Fruit fly (Drosophila melanogaster): ENCODE results near the gene XNP.

The XNP gene

DNA sequence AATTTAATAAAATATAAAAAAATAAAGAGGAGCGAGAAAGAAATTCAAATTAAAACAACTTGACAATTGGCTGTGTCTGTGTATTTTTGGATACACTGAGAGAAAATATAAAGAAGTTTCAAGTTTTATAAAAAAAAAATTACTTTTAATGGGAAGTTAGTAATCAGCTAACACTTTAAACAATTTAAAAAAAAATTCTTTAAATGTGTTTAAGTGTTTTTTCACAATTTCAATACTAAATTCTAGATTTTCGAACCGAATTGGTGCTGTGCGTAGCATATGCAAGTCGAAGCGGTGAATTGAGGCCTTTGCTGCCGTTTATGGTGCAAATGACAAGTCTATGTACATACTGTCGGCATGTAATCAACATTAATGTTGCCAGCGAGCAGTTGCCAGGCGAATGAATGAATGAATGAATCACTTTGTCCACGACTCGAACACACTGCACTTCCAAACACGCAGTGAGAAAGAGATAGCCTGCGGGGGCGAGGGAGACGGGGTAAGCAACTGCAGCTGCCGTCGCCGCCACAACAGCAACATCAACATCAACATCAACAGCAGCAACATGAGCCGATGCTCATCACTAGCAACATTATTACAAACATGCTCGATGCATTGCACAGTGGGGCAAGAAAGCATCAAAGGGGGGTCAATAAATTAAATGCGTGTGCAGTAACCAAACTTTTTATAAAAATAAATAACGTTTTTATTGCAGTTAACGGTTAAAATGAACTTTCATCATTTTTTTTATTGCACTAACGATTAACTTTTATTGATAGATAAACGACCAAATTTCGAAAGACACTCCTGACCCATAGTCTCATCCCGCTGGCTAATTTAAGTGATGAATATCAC is 36.9 kb downstream of the XNP start (continued):
- no peak for TF ChIP-seq TFAM (GFP tag; optimal IDR thresholded peaks at IDR 0.05)
- peak; percentile 60 for TF ChIP-seq CG15601 (tag; optimal IDR thresholded peaks at IDR 0.05)
- no peak for TF ChIP-seq sc (optimal IDR thresholded peaks at IDR 0.05)
- TF ChIP-seq sc (GFP tag; optimal IDR thresholded peaks at IDR 0.05), result peak; percentile 79
- no peak for TF ChIP-seq sqz (GFP tag; optimal IDR thresholded peaks at IDR 0.05)
- TF ChIP-seq Myb (GFP tag; optimal IDR thresholded peaks at IDR 0.05), result no peak
- no peak for TF ChIP-seq Atf6 (GFP tag; IDR thresholded peaks at IDR 0.05)
- no peak for TF ChIP-seq Tbp (GFP tag; optimal IDR thresholded peaks at IDR 0.05)
- TF ChIP-seq CG3065 (GFP tag; optimal IDR thresholded peaks at IDR 0.05), result no peak
- no peak for TF ChIP-seq Kr (GFP tag; optimal IDR thresholded peaks at IDR 0.05)
- TF ChIP-seq CG4707 (GFP tag; optimal IDR thresholded peaks at IDR 0.05), result peak; percentile 90
- no peak for TF ChIP-seq amos (GFP tag; IDR thresholded peaks at IDR 0.05; ENCODE audit: partially characterized antibody)
- TF ChIP-seq E2f1 (GFP tag; IDR thresholded peaks at IDR 0.05), result peak; percentile 61; the same call in 1 of the 2 replicates
- TF ChIP-seq fru (optimal IDR thresholded peaks at IDR 0.05), result no peak
- peak; percentile 88 for TF ChIP-seq CG10979 (tag; optimal IDR thresholded peaks at IDR 0.05)
- TF ChIP-seq CG9215 (GFP tag; IDR thresholded peaks at IDR 0.05), result peak; percentile 32; the same call in 1 of the 2 replicates
- TF ChIP-seq Spps (tag; optimal IDR thresholded peaks at IDR 0.05), result peak; percentile 79
- TF ChIP-seq org-1 (GFP tag; optimal IDR thresholded peaks at IDR 0.05), result peak; percentile 51
- TF ChIP-seq CG14667 (GFP tag; IDR thresholded peaks at IDR 0.05), result no peak; the same call in 1 of the 2 replicates
- no peak for TF ChIP-seq Hr39 (optimal IDR thresholded peaks at IDR 0.05)
- TF ChIP-seq CG15479 (GFP tag; optimal IDR thresholded peaks at IDR 0.05), result no peak
- TF ChIP-seq CG14050 (GFP tag; IDR thresholded peaks at IDR 0.05), result peak; percentile 62
- TF ChIP-seq HLHmδ (GFP tag; optimal IDR thresholded peaks at IDR 0.05), result no peak
- TF ChIP-seq Deaf1 (tag; optimal IDR thresholded peaks at IDR 0.05), result no peak
- TF ChIP-seq CG6765 (GFP tag; optimal IDR thresholded peaks at IDR 0.05), result no peak
- no peak for TF ChIP-seq Aef1 (GFP tag; IDR thresholded peaks at IDR 0.05)
- no peak for TF ChIP-seq Stat92E (GFP tag; optimal IDR thresholded peaks at IDR 0.05)
- no peak for TF ChIP-seq C15 (GFP tag; IDR thresholded peaks at IDR 0.05)
- TF ChIP-seq sd (tag; optimal IDR thresholded peaks at IDR 0.05), result no peak
- no peak for TF ChIP-seq toy (GFP tag; IDR thresholded peaks at IDR 0.05)
- no peak for TF ChIP-seq CG12659 (GFP tag; optimal IDR thresholded peaks at IDR 0.05)
- peak; percentile 59 for TF ChIP-seq CG12219 (GFP tag; optimal IDR thresholded peaks at IDR 0.05)
- TF ChIP-seq lab (GFP tag; optimal IDR thresholded peaks at IDR 0.05), result peak; percentile 40
- no peak for TF ChIP-seq klu (GFP tag; IDR thresholded peaks at IDR 0.05)
- peak; percentile 72 for TF ChIP-seq CG30431 (GFP tag; optimal IDR thresholded peaks at IDR 0.05)
- TF ChIP-seq CG12744 (GFP tag; optimal IDR thresholded peaks at IDR 0.05), result no peak
- peak; percentile 63 for TF ChIP-seq CG10209 (GFP tag; optimal IDR thresholded peaks at IDR 0.05)
- no peak for TF ChIP-seq CG10274 (GFP tag; optimal IDR thresholded peaks at IDR 0.05)
- TF ChIP-seq CG15514 (GFP tag; optimal IDR thresholded peaks at IDR 0.05), result no peak
- TF ChIP-seq fd96Cb (tag; optimal IDR thresholded peaks at IDR 0.05), result peak; percentile 84
- TF ChIP-seq CG4282 (GFP tag; optimal IDR thresholded peaks at IDR 0.05), result peak; percentile 82
- TF ChIP-seq Opbp (GFP tag; IDR thresholded peaks at IDR 0.05; ENCODE audit: partially characterized antibody), result 0 out of 3 replicates have a peak, but pooled peaks have one; percentile 32
- no peak for TF ChIP-seq CG17186 (GFP tag; optimal IDR thresholded peaks at IDR 0.05)
- TF ChIP-seq aop (GFP tag; IDR thresholded peaks at IDR 0.05), result no peak
- no peak for TF ChIP-seq Gsc (GFP tag; IDR thresholded peaks at IDR 0.05)
- TF ChIP-seq HHEX (GFP tag; optimal IDR thresholded peaks at IDR 0.05), result peak; percentile 64
- TF ChIP-seq CG11093 (GFP tag; IDR thresholded peaks at IDR 0.05), result peak; percentile 68
- peak; percentile 84 for TF ChIP-seq CG6689 (GFP tag; IDR thresholded peaks at IDR 0.05)
- TF ChIP-seq CG14860 (GFP tag; IDR thresholded peaks at IDR 0.05; ENCODE audit: partially characterized antibody), result peak; percentile 55; the same call in 1 of the 3 replicates

Data from whole organism, embryonic.